Worm (Caenorhabditis elegans) whole organism, early embryonic: ENCODE results near the gene ifta-2.

Experiments
- ama-1 ChIP-seq: fragments of 150-350 bp; optimal IDR thresholded peaks from 2 replicates; lab custom pipeline; 2014
- ets-7 ChIP-seq: sonication (generic microtip); optimal IDR thresholded peaks from 2 replicates; lab custom pipeline; 2016; ENCODE audit warnings: missing genotype, missing genetic modification characterization, missing compliant biosample characterization
- hmbx-1 ChIP-seq: sonication (generic microtip); optimal IDR thresholded peaks from 2 replicates; lab custom pipeline; 2016; ENCODE audit warnings: mild to moderate bottlenecking, missing genetic modification characterization, missing compliant biosample characterization
- hmg-4 ChIP-seq: fragments of 200-800 bp; sonication (Bioruptor generic); optimal IDR thresholded peaks from 2 replicates; lab custom pipeline; 2018; ENCODE audit warnings: mild to moderate bottlenecking, missing genetic modification characterization, missing compliant biosample characterization
- tra-4 ChIP-seq: sonication (generic microtip); optimal IDR thresholded peaks from 2 replicates; lab custom pipeline; 2017; ENCODE audit warnings: missing genetic modification characterization, missing compliant biosample characterization

DNA sequence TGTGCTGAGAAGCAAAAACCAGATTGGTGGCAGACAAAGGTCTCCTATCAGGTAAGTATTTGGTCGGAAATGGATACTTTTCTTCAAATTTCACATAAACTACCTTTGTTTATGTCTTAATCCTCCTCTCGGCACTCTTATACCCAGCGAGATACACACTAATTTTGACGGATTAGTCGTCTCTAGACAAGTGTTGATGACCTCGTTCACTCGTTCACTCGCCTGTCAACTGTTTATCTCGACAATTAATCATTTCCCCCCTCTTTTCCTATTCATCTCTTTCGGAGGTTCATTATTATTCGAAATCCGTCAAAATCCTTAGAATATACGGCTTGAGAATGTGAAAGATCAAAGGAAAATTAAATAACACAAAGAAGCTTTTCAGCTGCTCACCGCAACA is 32.1 kb downstream of the ifta-2 start:
- TF ChIP-seq tra-4 (tag; lab: Kevin White, UChicago) (no peak), ets-7 (no peak), ama-1 (no peak), hmg-4 (GFP tag; lab: Kevin White, UChicago) (no peak), hmbx-1 (tag; lab: Kevin White, UChicago) (no peak)
